In genomic region chrIII:89155-89554, ce11 we compare ENCODE assay signal across 4 worm cellular contexts.
TF ChIP-seq lines count a peak whose summit lies in the region.

No protein-coding gene starts in this region.

TF ChIP-seq in whole organism, L2 larva, 48 proteins besides CTCF, POLR2A, EP300 and RAD21 (continues in another document):
- TF ChIP-seq aly-2 (tag; optimal IDR thresholded peaks at IDR 0.05; lab: Kevin White, UChicago) (no peak), mdl-1 (tag; optimal IDR thresholded peaks at IDR 0.05; lab: Kevin White, UChicago) (no peak), nhr-11 (tag; optimal IDR thresholded peaks at IDR 0.05; lab: Kevin White, UChicago) (no peak), nhr-25 (tag; optimal IDR thresholded peaks at IDR 0.05; lab: Kevin White, UChicago) (no peak), peb-1 (tag; optimal IDR thresholded peaks at IDR 0.05; lab: Kevin White, UChicago) (no peak), unc-39 (tag; optimal IDR thresholded peaks at IDR 0.05; lab: Kevin White, UChicago) (no peak), lin-11 (tag; optimal IDR thresholded peaks at IDR 0.05; lab: Kevin White, UChicago) (no peak), crh-2 (tag; optimal IDR thresholded peaks at IDR 0.05; lab: Kevin White, UChicago) (peak; percentile 48), sem-4 (tag; optimal IDR thresholded peaks at IDR 0.05; lab: Kevin White, UChicago) (no peak), lin-13 (GFP tag; optimal IDR thresholded peaks at IDR 0.05; lab: Kevin White, UChicago) (no peak), ztf-1 (GFP tag; conservative IDR thresholded peaks at IDR 0.05; lab: Robert Waterston, UW) (no peak), skn-1 (tag; optimal IDR thresholded peaks at IDR 0.05; lab: Kevin White, UChicago) (no peak), Y55F3AM.14 (GFP tag; optimal IDR thresholded peaks at IDR 0.05; lab: Kevin White, UChicago) (no peak), dmd-4 (tag; optimal IDR thresholded peaks at IDR 0.05; lab: Kevin White, UChicago) (no peak), nhr-10 (tag; optimal IDR thresholded peaks at IDR 0.05; lab: Kevin White, UChicago) (no peak), nhr-77 (tag; optimal IDR thresholded peaks at IDR 0.05; lab: Kevin White, UChicago) (peak; percentile 50), zag-1 (tag; optimal IDR thresholded peaks at IDR 0.05; lab: Kevin White, UChicago) (no peak), elt-3 (tag; optimal IDR thresholded peaks at IDR 0.05; lab: Kevin White, UChicago) (no peak), F13H6.1 (tag; optimal IDR thresholded peaks at IDR 0.05; lab: Kevin White, UChicago) (no peak), R02D3.7 (tag; optimal IDR thresholded peaks at IDR 0.05; lab: Kevin White, UChicago) (peak; percentile 10), sma-9 (GFP tag; optimal IDR thresholded peaks at IDR 0.05; lab: Kevin White, UChicago) (peak; percentile 5), sma-9 (tag; optimal IDR thresholded peaks at IDR 0.05; lab: Kevin White, UChicago) (no peak), egl-27 (tag; optimal IDR thresholded peaks at IDR 0.05; lab: Kevin White, UChicago) (peak; percentile 34), blmp-1 (tag; optimal IDR thresholded peaks at IDR 0.05; lab: Kevin White, UChicago; ENCODE audit: insufficient read depth) (no peak)

TF ChIP-seq in whole organism, L4 larva, 104 proteins besides CTCF, POLR2A, EP300 and RAD21 (continues in another document):
- TF ChIP-seq ces-1 (GFP tag; optimal IDR thresholded peaks at IDR 0.05; lab: Kevin White, UChicago): no peak
- TF ChIP-seq saeg-2 (GFP tag; IDR thresholded peaks at IDR 0.05; lab: Robert Waterston, UW): 0 out of 2 replicates have a peak, but pooled peaks have one; percentile 52
- TF ChIP-seq ZK337.2 (GFP tag; IDR thresholded peaks at IDR 0.05; lab: Robert Waterston, UW): no peak
- peak; percentile 26 for TF ChIP-seq spr-1 (tag; optimal IDR thresholded peaks at IDR 0.05; lab: Kevin White, UChicago)
- TF ChIP-seq aly-2 (tag; optimal IDR thresholded peaks at IDR 0.05; lab: Kevin White, UChicago): no peak
- no peak for TF ChIP-seq fkh-10 (GFP tag; optimal IDR thresholded peaks at IDR 0.05; lab: Kevin White, UChicago)
- TF ChIP-seq T20F7.1 (GFP tag; optimal IDR thresholded peaks at IDR 0.05; lab: Kevin White, UChicago): peak; percentile 83
- TF ChIP-seq ceh-62 (tag; optimal IDR thresholded peaks at IDR 0.05; lab: Kevin White, UChicago): no peak
- peak; percentile 26 for TF ChIP-seq ztf-7 (tag; optimal IDR thresholded peaks at IDR 0.05; lab: Kevin White, UChicago)
- peak in 1 of 2 experiments; percentile 79; a peak in 2 of 4 replicates for TF ChIP-seq madf-5 (GFP tag; IDR thresholded peaks at IDR 0.05; lab: Robert Waterston, UW)
- peak; percentile 88 for TF ChIP-seq F49E8.2 (tag; optimal IDR thresholded peaks at IDR 0.05; lab: Kevin White, UChicago; ENCODE audit: borderline replicate concordance)
- TF ChIP-seq pha-4 (GFP tag; IDR thresholded peaks at IDR 0.05; lab: Robert Waterston, UW): peak; percentile 87
- TF ChIP-seq pha-4 (tag; optimal IDR thresholded peaks at IDR 0.05; lab: Kevin White, UChicago): no peak
- TF ChIP-seq daf-19 (GFP tag; conservative IDR thresholded peaks at IDR 0.05; lab: Robert Waterston, UW): 0 out of 2 replicates have a peak, but pooled peaks have one; percentile 65
- no peak for TF ChIP-seq ceh-32 (tag; optimal IDR thresholded peaks at IDR 0.05; lab: Kevin White, UChicago; ENCODE audit: poor library complexity)
- no peak for TF ChIP-seq nhr-10 (tag; optimal IDR thresholded peaks at IDR 0.05; lab: Kevin White, UChicago)
- TF ChIP-seq lsy-2 (tag; optimal IDR thresholded peaks at IDR 0.05; lab: Kevin White, UChicago): peak in 1 of 2 experiments; percentile 68
- no peak for TF ChIP-seq fos-1 (tag; optimal IDR thresholded peaks at IDR 0.05; lab: Kevin White, UChicago)
- no peak for TF ChIP-seq mxl-2 (GFP tag; conservative IDR thresholded peaks at IDR 0.05; lab: Robert Waterston, UW)
- TF ChIP-seq ceh-44 (GFP tag; IDR thresholded peaks at IDR 0.05; lab: Robert Waterston, UW): peak; percentile 3; the same call in 1 of the 2 replicates
- TF ChIP-seq F37D6.2 (tag; optimal IDR thresholded peaks at IDR 0.05; lab: Kevin White, UChicago): no peak
- peak; percentile 47; the same call in 1 of the 2 replicates for TF ChIP-seq lin-1 (GFP tag; IDR thresholded peaks at IDR 0.05; lab: Robert Waterston, UW)
- TF ChIP-seq hlh-11 (tag; optimal IDR thresholded peaks at IDR 0.05; lab: Kevin White, UChicago): peak; percentile 49

TF ChIP-seq in whole organism, late embryonic, 69 proteins besides CTCF, POLR2A, EP300 and RAD21:
- peak; percentile 25 for TF ChIP-seq che-1 (tag; optimal IDR thresholded peaks at IDR 0.05; lab: Kevin White, UChicago)
- no peak for TF ChIP-seq ceh-14 (tag; optimal IDR thresholded peaks at IDR 0.05; lab: Kevin White, UChicago)
- TF ChIP-seq elt-4 (tag; optimal IDR thresholded peaks at IDR 0.05; lab: Kevin White, UChicago): no peak
- TF ChIP-seq fkh-6 (tag; optimal IDR thresholded peaks at IDR 0.05; lab: Kevin White, UChicago): no peak
- no peak for TF ChIP-seq lin-11 (tag; optimal IDR thresholded peaks at IDR 0.05; lab: Kevin White, UChicago)
- TF ChIP-seq nfya-1 (tag; optimal IDR thresholded peaks at IDR 0.05; lab: Kevin White, UChicago): peak; percentile 16
- peak; percentile 54 for TF ChIP-seq ama-1 (optimal IDR thresholded peaks at IDR 0.05; lab: Kevin White, UChicago)
- TF ChIP-seq ahr-1 (tag; optimal IDR thresholded peaks at IDR 0.05; lab: Kevin White, UChicago): no peak
- no peak for TF ChIP-seq gmeb-2 (tag; optimal IDR thresholded peaks at IDR 0.05; lab: Kevin White, UChicago)
- no peak for TF ChIP-seq K02D7.2 (tag; optimal IDR thresholded peaks at IDR 0.05; lab: Kevin White, UChicago)
- TF ChIP-seq ceh-48 (tag; optimal IDR thresholded peaks at IDR 0.05; lab: Kevin White, UChicago): no peak
- no peak for TF ChIP-seq ceh-24 (tag; optimal IDR thresholded peaks at IDR 0.05; lab: Kevin White, UChicago)
- no peak for TF ChIP-seq pat-9 (tag; optimal IDR thresholded peaks at IDR 0.05; lab: Kevin White, UChicago)
- no peak for TF ChIP-seq ets-4 (tag; optimal IDR thresholded peaks at IDR 0.05; lab: Kevin White, UChicago)
- TF ChIP-seq tbx-7 (tag; optimal IDR thresholded peaks at IDR 0.05; lab: Kevin White, UChicago): no peak

TF ChIP-seq in whole organism, mixed stage, embryonic, 35 proteins besides CTCF, POLR2A, EP300 and RAD21:
- TF ChIP-seq nhr-76 (tag; optimal IDR thresholded peaks at IDR 0.05; lab: Kevin White, UChicago): no peak
- TF ChIP-seq nhr-12 (tag; optimal IDR thresholded peaks at IDR 0.05; lab: Kevin White, UChicago): no peak
- TF ChIP-seq nhr-28 (tag; optimal IDR thresholded peaks at IDR 0.05; lab: Kevin White, UChicago): no peak
- TF ChIP-seq cnd-1 (tag; optimal IDR thresholded peaks at IDR 0.05; lab: Kevin White, UChicago): peak; percentile 60
- TF ChIP-seq elt-1 (tag; optimal IDR thresholded peaks at IDR 0.05; lab: Kevin White, UChicago; ENCODE audit: borderline replicate concordance, insufficient read depth): no peak
- no peak for TF ChIP-seq drap-1 (GFP tag; optimal IDR thresholded peaks at IDR 0.05; lab: Kevin White, UChicago)
- no peak for TF ChIP-seq ceh-39 (tag; optimal IDR thresholded peaks at IDR 0.05; lab: Kevin White, UChicago)
- no peak for TF ChIP-seq nhr-237 (tag; optimal IDR thresholded peaks at IDR 0.05; lab: Kevin White, UChicago)
- no peak for TF ChIP-seq mab-5 (tag; optimal IDR thresholded peaks at IDR 0.05; lab: Kevin White, UChicago)
- peak; percentile 4 for TF ChIP-seq mep-1 (tag; optimal IDR thresholded peaks at IDR 0.05; lab: Kevin White, UChicago)
- TF ChIP-seq M03D4.4 (tag; optimal IDR thresholded peaks at IDR 0.05; lab: Kevin White, UChicago): peak; percentile 51
- no peak for TF ChIP-seq blmp-1 (tag; optimal IDR thresholded peaks at IDR 0.05; lab: Kevin White, UChicago)
- TF ChIP-seq sem-2 (GFP tag; optimal IDR thresholded peaks at IDR 0.05; lab: Kevin White, UChicago): no peak
- no peak for TF ChIP-seq lsy-2 (tag; optimal IDR thresholded peaks at IDR 0.05; lab: Kevin White, UChicago)
- peak; percentile 49 for TF ChIP-seq mls-2 (tag; optimal IDR thresholded peaks at IDR 0.05; lab: Kevin White, UChicago)
- TF ChIP-seq sptf-1 (tag; optimal IDR thresholded peaks at IDR 0.05; lab: Kevin White, UChicago): peak; percentile 26
- TF ChIP-seq tbx-8 (GFP tag; optimal IDR thresholded peaks at IDR 0.05; lab: Kevin White, UChicago): peak; percentile 48
- peak; percentile 54 for TF ChIP-seq ceh-83 (GFP tag; optimal IDR thresholded peaks at IDR 0.05; lab: Kevin White, UChicago)
- no peak for TF ChIP-seq elt-3 (tag; optimal IDR thresholded peaks at IDR 0.05; lab: Kevin White, UChicago)
- no peak for TF ChIP-seq lin-32 (GFP tag; optimal IDR thresholded peaks at IDR 0.05; lab: Kevin White, UChicago)
- no peak for TF ChIP-seq pha-4 (tag; optimal IDR thresholded peaks at IDR 0.05; lab: Kevin White, UChicago)
- TF ChIP-seq lin-13 (tag; optimal IDR thresholded peaks at IDR 0.05; lab: Kevin White, UChicago): no peak
- no peak for TF ChIP-seq zip-8 (tag; optimal IDR thresholded peaks at IDR 0.05; lab: Kevin White, UChicago)
- TF ChIP-seq ham-2 (GFP tag; optimal IDR thresholded peaks at IDR 0.05; lab: Kevin White, UChicago): no peak
- TF ChIP-seq ces-1 (GFP tag; optimal IDR thresholded peaks at IDR 0.05; lab: Kevin White, UChicago): no peak
- no peak for TF ChIP-seq nhr-2 (tag; optimal IDR thresholded peaks at IDR 0.05; lab: Kevin White, UChicago)
- TF ChIP-seq ceh-43 (GFP tag; optimal IDR thresholded peaks at IDR 0.05; lab: Kevin White, UChicago): no peak
- TF ChIP-seq unc-39 (tag; optimal IDR thresholded peaks at IDR 0.05; lab: Kevin White, UChicago): no peak
- TF ChIP-seq flh-1 (GFP tag; optimal IDR thresholded peaks at IDR 0.05; lab: Kevin White, UChicago): peak; percentile 9
- TF ChIP-seq snpc-4 (tag; optimal IDR thresholded peaks at IDR 0.05; lab: Kevin White, UChicago): no peak
- no peak for TF ChIP-seq unc-62 (GFP tag; optimal IDR thresholded peaks at IDR 0.05; lab: Kevin White, UChicago)
- no peak for TF ChIP-seq unc-120 (tag; optimal IDR thresholded peaks at IDR 0.05; lab: Kevin White, UChicago; ENCODE audit: poor library complexity, severe bottlenecking)
- no peak for TF ChIP-seq bed-3 (GFP tag; optimal IDR thresholded peaks at IDR 0.05; lab: Kevin White, UChicago)
- TF ChIP-seq ztf-11 (tag; optimal IDR thresholded peaks at IDR 0.05; lab: Kevin White, UChicago): no peak
- TF ChIP-seq hlh-1 (tag; optimal IDR thresholded peaks at IDR 0.05; lab: Kevin White, UChicago): no peak
TF ChIP-seq in whole organism, mixed stage, embryonic: peak in this region for 8.
